Worm (Caenorhabditis elegans) whole organism, L4/young adult: ENCODE measurements around the gene pes-10.

Source experiments
- W03F9.2 ChIP-seq: fragments of 150-350 bp; optimal IDR thresholded peaks from 2 replicates; lab custom pipeline; 2014; ENCODE audit warnings: missing biosample characterization, missing genetic modification characterization
- dao-5 ChIP-seq: sonication (generic microtip); optimal IDR thresholded peaks from 2 replicates; lab custom pipeline; 2016; ENCODE audit warnings: missing genotype, missing genetic modification characterization, moderate library complexity, missing compliant biosample characterization
- him-1 ChIP-seq: sonication (generic microtip); optimal IDR thresholded peaks from 2 replicates; lab custom pipeline; 2016; ENCODE audit warnings: missing genotype, missing genetic modification reagents, missing genetic modification characterization, missing compliant biosample characterization

The pes-10 gene

DNA sequence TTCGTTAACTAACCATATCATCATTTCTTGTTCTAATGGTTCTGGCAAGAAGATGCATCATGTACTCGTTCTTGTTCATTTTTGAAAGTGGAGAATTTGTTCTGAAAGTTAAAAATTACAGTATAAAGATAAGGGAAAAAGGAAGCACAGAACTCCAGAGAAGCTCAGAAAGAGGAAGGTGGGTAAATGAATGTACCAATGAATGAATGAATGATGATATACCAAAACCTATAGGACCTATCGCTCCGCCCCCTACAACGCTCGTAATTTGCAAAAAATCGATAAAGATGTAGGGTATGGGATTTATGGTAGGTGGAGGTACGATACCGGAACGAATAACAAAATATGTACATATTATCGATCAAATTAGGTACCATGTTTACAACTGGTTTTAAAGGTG lies at the start of gene pes-10:
Gene pes-10, minus strand, starts transcription at position 101 of the 400 bp plus-strand sequence.
- TF ChIP-seq him-1 (tag; lab: Kevin White, UChicago) (no peak), dao-5 (tag; lab: Kevin White, UChicago) (no peak)

- TF ChIP-seq W03F9.2 (tag; lab: Kevin White, UChicago), result no peak
- no peak for TF ChIP-seq dao-5 (tag; lab: Kevin White, UChicago)
- TF ChIP-seq him-1 (tag; lab: Kevin White, UChicago), result no peak
Observed at ce11 chrII:12897361-12897760, 49.7 kb upstream of the pes-10 start.

ce11 chrII:12896666-12897065 lies 49.0 kb upstream of the pes-10 start:
- TF ChIP-seq him-1 (tag; lab: Kevin White, UChicago) (no peak), W03F9.2 (tag; lab: Kevin White, UChicago) (no peak), dao-5 (tag; lab: Kevin White, UChicago) (no peak)

- TF ChIP-seq W03F9.2 (tag; lab: Kevin White, UChicago), result no peak
- no peak for TF ChIP-seq dao-5 (tag; lab: Kevin White, UChicago)
Observed at ce11 chrII:12895078-12895670, 47.5 kb upstream of the pes-10 start, which contains the start of the genes clec-62 and clec-63. clec-62 (minus strand) TSS chrII:12895128. clec-63 (plus strand) TSS chrII:12895638.

ce11 chrII:12892407-12892806 lies 44.8 kb upstream of the pes-10 start:
- TF ChIP-seq him-1 (tag; lab: Kevin White, UChicago) (no peak), dao-5 (tag; lab: Kevin White, UChicago) (no peak), W03F9.2 (tag; lab: Kevin White, UChicago) (no peak)

ce11 chrII:12888471-12888870 lies 40.8 kb upstream of the pes-10 start, which contains the start of gene F35C5.3:
F35C5.3 (plus strand) TSS chrII:12888771.
- TF ChIP-seq him-1 (tag; lab: Kevin White, UChicago) (no peak), W03F9.2 (tag; lab: Kevin White, UChicago) (no peak), dao-5 (tag; lab: Kevin White, UChicago) (no peak)

DNA sequence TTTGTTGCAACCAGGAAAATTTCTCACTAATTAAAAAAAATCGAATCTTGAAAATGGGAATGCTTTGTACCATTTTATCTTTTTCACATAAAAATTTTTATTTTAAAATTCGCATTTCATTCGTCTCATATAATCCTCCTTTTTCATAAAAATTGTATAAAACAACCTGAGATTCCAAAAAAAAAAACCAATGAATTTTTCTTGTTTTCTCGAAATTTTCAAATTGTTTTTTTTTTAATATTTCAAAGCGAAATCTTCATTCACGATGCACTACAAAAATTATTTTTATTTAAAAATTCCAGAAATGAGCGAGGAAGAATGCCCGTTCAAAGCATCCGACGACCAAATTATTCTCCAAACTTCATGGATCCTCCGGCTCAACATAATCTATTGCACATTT lies 37.3 kb upstream of the pes-10 start, which contains the start of gene sra-14:
Gene sra-14, plus strand, starts transcription at position 301 of the 400 bp plus-strand sequence.
- no peak for TF ChIP-seq dao-5 (tag; lab: Kevin White, UChicago)
- no peak for TF ChIP-seq W03F9.2 (tag; lab: Kevin White, UChicago)
- no peak for TF ChIP-seq him-1 (tag; lab: Kevin White, UChicago)

DNA sequence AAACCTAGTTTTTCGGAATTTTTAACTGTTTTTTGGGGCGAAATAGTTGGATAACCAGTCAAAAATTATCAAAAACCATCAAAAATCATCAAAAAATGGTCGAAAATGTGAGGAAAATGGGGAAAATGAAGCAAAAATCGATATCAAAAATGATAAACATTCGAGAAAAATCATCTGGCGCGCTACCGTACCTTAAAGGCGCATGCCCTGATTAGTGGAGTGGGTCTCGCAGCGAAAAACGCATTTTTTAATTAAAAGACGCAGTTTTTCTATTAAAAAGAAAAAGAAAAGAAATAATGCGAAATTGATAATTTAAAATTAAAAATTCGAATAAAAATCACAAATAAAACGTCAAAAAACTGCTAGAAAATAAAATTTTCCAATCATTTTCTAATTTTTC lies 32.8 kb upstream of the pes-10 start, which contains the start of gene F35C5.1:
Gene F35C5.1, plus strand, starts transcription at position 399 of the 400 bp plus-strand sequence.
- TF ChIP-seq dao-5 (tag; lab: Kevin White, UChicago) (no peak), W03F9.2 (tag; lab: Kevin White, UChicago) (no peak), him-1 (tag; lab: Kevin White, UChicago) (no peak)

DNA sequence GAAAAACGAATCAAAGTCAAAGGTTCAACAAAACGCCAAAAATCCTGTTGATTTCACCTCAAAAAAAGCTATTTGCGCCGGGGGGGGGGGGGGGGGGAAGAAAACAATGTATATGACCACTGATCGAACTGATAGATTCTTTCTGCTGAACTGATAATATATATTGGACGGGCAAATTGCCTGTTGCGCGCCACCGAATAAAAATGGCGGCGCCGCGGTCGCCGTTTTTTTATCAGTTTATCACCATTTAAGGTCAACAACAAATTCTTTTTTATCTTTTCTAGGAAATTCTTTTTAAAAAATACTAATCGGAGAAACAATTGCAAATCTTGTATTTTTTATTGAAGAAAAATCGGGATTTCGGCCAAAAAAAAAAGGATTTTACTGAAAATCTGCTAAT lies 32.1 kb upstream of the pes-10 start:
- TF ChIP-seq W03F9.2 (tag; lab: Kevin White, UChicago) (no peak), him-1 (tag; lab: Kevin White, UChicago) (no peak), dao-5 (tag; lab: Kevin White, UChicago) (no peak)

- TF ChIP-seq him-1 (tag; lab: Kevin White, UChicago) (no peak), W03F9.2 (tag; lab: Kevin White, UChicago) (no peak), dao-5 (tag; lab: Kevin White, UChicago) (no peak)
Observed at ce11 chrII:12878697-12879096, 31.1 kb upstream of the pes-10 start.

ce11 chrII:12878071-12878668 lies 30.5 kb upstream of the pes-10 start, which contains the start of gene gsy-1:
gsy-1 (minus strand) TSS chrII:12878121.
- TF ChIP-seq dao-5 (tag; lab: Kevin White, UChicago), result no peak
- TF ChIP-seq him-1 (tag; lab: Kevin White, UChicago), result no peak
- no peak for TF ChIP-seq W03F9.2 (tag; lab: Kevin White, UChicago)

ce11 chrII:12866079-12866478 lies 18.4 kb upstream of the pes-10 start:
- TF ChIP-seq W03F9.2 (tag; lab: Kevin White, UChicago), result no peak
- no peak for TF ChIP-seq dao-5 (tag; lab: Kevin White, UChicago)
- no peak for TF ChIP-seq him-1 (tag; lab: Kevin White, UChicago)

DNA sequence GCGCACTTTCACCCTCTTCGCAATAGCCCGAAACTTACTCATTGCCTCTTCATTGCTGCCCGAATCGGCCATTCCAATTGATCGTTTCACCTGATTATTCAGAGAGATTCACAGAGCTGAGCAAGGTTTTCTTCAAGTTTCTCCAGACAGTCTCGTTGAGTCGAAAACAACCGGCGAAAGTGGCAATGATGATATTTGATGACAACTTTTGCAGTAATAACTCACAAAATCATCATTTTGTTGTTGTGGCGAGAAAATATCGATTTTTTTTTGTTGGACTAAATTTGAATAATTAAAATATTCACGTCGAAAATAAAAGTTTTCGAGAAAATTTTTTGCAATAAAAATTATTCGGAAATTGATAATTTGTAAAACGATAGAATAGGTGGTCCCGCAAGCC lies 18.0 kb upstream of the pes-10 start, which contains the start of gene snf-5:
Gene snf-5, minus strand, starts transcription at position 182 of the 400 bp plus-strand sequence.
- TF ChIP-seq him-1 (tag; lab: Kevin White, UChicago) (no peak), W03F9.2 (tag; lab: Kevin White, UChicago) (no peak)

- no peak for TF ChIP-seq dao-5 (tag; lab: Kevin White, UChicago)
Observed at ce11 chrII:12855900-12856299, 8.3 kb upstream of the pes-10 start, which contains the start of gene Y46G5A.29. Y46G5A.29 (plus strand) TSS chrII:12856200.
